Worm (Caenorhabditis elegans) whole organism, mixed stage, embryonic: ENCODE data around the gene srlf-23.

Source experiments
- blmp-1 ChIP-seq: fragments of 150-350 bp; optimal IDR thresholded peaks from 2 replicates; lab custom pipeline; 2014; ENCODE audit warnings: missing biosample characterization, missing genetic modification characterization
- mep-1 ChIP-seq: fragments of 150-350 bp; optimal IDR thresholded peaks from 2 replicates; lab custom pipeline; 2017; ENCODE audit warnings: missing biosample characterization, missing genetic modification reagents, missing genetic modification characterization, inconsistent platforms
- nhr-28 ChIP-seq: fragments of 150-350 bp; optimal IDR thresholded peaks from 2 replicates; lab custom pipeline; 2014; ENCODE audit warnings: missing biosample characterization, missing genetic modification characterization
- pha-4 ChIP-seq: fragments of 150-350 bp; optimal IDR thresholded peaks from 2 replicates; lab custom pipeline; 2018; ENCODE audit warnings: missing biosample characterization, missing genetic modification reagents, missing genetic modification characterization
- snpc-4 ChIP-seq: fragments of 150-350 bp; optimal IDR thresholded peaks from 2 replicates; lab custom pipeline; 2014; ENCODE audit warnings: missing biosample characterization, missing genetic modification characterization

DNA sequence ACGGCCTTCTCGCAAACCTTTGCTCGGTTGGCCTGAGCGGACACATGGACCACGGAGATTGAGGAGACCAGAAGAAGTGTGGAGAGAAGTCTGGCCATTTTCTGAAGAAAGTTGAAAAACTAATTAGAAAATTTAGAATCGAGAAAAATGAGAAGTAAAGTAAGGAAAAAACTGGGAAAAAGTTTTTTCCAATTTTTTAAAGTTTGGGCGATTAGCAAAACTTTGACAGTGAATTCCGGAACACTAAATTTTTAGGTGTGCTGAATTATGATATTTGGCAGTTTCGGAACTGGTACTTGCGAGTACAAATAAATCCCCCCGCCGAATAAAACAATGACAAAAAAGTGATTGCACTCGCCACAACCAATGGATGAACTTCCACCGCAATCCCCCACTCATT is 26.6 kb downstream of the srlf-23 start, which contains the start of gene T02B11.3:
- no peak for TF ChIP-seq nhr-28 (tag; lab: Kevin White, UChicago)
- TF ChIP-seq mep-1 (tag; lab: Kevin White, UChicago) = no peak
- no peak for TF ChIP-seq snpc-4 (tag; lab: Kevin White, UChicago)
- TF ChIP-seq pha-4 (tag; lab: Kevin White, UChicago) = no peak
- no peak for TF ChIP-seq blmp-1 (tag; lab: Kevin White, UChicago)
